Worm (Caenorhabditis elegans) whole organism, mixed stage, embryonic: ENCODE measurements around the gene grsp-2.

Experiments used
- bed-3 ChIP-seq: fragments of 200-800 bp; sonication (Bioruptor generic); optimal IDR thresholded peaks from 3 replicates; lab custom pipeline; 2018; ENCODE audit warnings: mild to moderate bottlenecking, missing genetic modification characterization, moderate library complexity, missing compliant biosample characterization
- elt-3 ChIP-seq: fragments of 150-350 bp; optimal IDR thresholded peaks from 2 replicates; lab custom pipeline; 2014; ENCODE audit warnings: missing biosample characterization, missing genetic modification characterization
- mep-1 ChIP-seq: fragments of 150-350 bp; optimal IDR thresholded peaks from 2 replicates; lab custom pipeline; 2017; ENCODE audit warnings: missing biosample characterization, missing genetic modification reagents, missing genetic modification characterization, inconsistent platforms
- nhr-76 ChIP-seq: sonication (generic microtip); optimal IDR thresholded peaks from 2 replicates; lab custom pipeline; 2017; ENCODE audit warnings: missing biosample characterization, missing genetic modification characterization
- tbx-8 ChIP-seq: fragments of 200-800 bp; sonication (Bioruptor generic); optimal IDR thresholded peaks from 2 replicates; lab custom pipeline; 2018; ENCODE audit warnings: mild to moderate bottlenecking, missing genetic modification characterization, moderate library complexity, missing compliant biosample characterization
- ztf-11 ChIP-seq: fragments of 150-350 bp; optimal IDR thresholded peaks from 2 replicates; lab custom pipeline; 2014; ENCODE audit warnings: missing biosample characterization, missing genetic modification characterization

ce11 chrIV:8819471-8819870, 3.3 kb downstream of the grsp-2 start:
- no peak for TF ChIP-seq nhr-76 (tag; lab: Kevin White, UChicago)
- TF ChIP-seq elt-3, result no peak
- TF ChIP-seq mep-1 (tag; lab: Kevin White, UChicago), result no peak
- no peak for TF ChIP-seq ztf-11
- no peak for TF ChIP-seq tbx-8
- TF ChIP-seq bed-3 (GFP tag; lab: Kevin White, UChicago), result no peak
